Worm (Caenorhabditis elegans): ENCODE measurements around the gene T02G5.3.

DNA sequence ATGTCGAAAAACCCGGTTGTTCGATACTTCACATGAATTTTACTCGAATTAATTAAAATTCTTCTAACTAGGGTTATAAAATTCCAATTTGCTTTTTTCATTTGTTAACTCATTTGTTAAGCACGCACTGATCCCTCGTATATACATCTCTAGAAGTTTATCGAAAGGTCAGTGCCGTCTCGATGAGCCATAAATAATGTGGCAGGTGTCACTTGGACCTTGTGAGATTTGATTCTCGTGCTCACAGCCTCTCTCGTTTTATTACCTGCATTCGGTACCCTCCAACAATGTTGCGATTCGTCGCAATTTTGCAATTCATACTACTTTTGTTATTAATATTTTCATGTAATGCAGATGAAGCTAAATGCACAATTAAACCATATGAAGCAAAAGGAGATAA, 23.2 kb downstream of the T02G5.3 start, which contains the start of gene spon-1:
- TF ChIP-seq dao-5 (tag; optimal IDR thresholded peaks at IDR 0.05) (no peak), W03F9.2 (tag; optimal IDR thresholded peaks at IDR 0.05) (no peak)
